Fruit fly (Drosophila melanogaster): ENCODE measurements around the gene Kmn1.

DNA sequence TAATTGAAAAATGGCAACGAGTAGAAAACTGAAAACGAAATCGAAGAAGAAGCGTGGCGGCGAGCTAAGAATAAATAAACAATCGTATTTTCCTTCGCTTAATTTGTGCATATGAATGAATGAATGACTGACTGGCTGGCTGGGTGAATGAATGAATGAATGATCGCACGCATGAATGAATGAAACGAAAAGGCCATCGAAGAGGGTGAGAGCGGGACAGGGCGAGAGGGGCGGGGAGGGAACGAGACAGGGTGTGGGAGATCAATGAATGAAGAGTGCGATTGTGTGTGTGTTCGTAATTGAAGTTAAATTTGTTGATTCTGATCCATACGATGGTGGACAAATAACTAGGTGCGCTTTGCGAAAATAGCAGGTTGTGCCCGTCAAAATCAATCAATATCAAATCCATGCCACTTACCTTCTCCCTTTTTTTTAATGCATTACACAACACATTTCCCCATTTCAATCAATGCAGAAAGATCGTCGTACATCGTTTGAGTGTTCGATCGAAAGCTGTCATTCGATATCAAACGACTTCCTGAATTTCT, 45.1 kb downstream of the Kmn1 start:
- TF ChIP-seq psq (optimal IDR thresholded peaks at IDR 0.05) (no peak), CG8478 (optimal IDR thresholded peaks at IDR 0.05) (no peak), Dll (optimal IDR thresholded peaks at IDR 0.05) (no peak), usp (GFP tag; optimal IDR thresholded peaks at IDR 0.05) (no peak), pan (optimal IDR thresholded peaks at IDR 0.05) (no peak)

Measured in whole organism.